Fruit fly (Drosophila melanogaster): ENCODE measurements around the gene Rtel1.

Gene Rtel1

DNA sequence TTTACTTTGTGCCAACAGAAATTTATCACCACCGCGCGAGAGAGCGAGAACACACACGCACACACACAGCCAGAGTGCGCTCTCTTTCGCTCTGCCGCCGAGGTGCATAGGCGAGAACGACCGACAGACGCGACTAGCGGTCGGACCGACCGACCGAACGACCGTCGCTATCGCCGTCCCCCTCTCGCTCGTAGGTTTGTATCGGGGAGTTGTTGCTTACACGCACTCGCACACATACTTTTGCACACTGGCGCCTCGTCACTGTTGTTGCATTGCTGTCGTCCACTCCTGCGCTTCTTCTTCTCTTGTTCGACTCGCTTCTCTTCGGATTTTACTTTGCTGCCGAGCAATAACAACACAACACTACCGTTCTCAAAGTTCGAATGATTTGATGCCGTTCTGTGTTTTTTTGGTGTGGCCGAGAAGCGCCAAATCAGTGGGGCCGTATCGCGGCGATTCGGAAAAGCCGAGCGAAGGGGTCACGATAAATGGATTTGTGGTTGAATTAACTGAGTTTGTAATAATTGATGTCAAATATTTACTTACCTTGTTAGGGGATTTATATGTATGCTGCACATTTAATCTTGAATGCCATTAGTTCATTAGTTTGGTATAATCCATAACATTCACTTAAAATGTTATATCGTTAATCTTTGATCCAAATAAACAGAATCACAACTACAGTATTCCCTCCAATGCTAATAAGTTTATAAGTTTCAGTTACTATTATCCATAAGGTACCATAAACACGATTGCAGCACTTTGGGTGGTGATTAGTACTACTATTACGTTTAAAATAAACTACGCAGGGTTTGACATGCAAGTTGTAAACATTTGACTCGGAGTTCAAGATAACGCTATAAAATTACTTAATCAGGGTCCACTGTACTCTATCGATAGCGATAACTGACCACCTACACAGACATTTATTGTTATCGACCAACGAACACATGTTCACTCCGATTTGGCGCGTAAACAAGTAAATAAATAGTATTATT is at the start of gene Rtel1, which contains the start of gene IntS6 (continued):
- peak; percentile 40 for TF ChIP-seq Sry-β (GFP tag; optimal IDR thresholded peaks at IDR 0.05)
- peak; percentile 87 for TF ChIP-seq CG31224 (GFP tag; IDR thresholded peaks at IDR 0.05)
- no peak for TF ChIP-seq HmgD (GFP tag; optimal IDR thresholded peaks at IDR 0.05)
- peak; percentile 96 for TF ChIP-seq CG12769 (tag; optimal IDR thresholded peaks at IDR 0.05)
- TF ChIP-seq fu2 (GFP tag; optimal IDR thresholded peaks at IDR 0.05) = peak; percentile 90
- peak; percentile 85 for TF ChIP-seq Atf-2 (GFP tag; optimal IDR thresholded peaks at IDR 0.05)
- peak; percentile 86 for TF ChIP-seq tap (tag; optimal IDR thresholded peaks at IDR 0.05)
- peak; percentile 51 for TF ChIP-seq trh (GFP tag; optimal IDR thresholded peaks at IDR 0.05)
- peak; percentile 96 for TF ChIP-seq CG1832 (GFP tag; optimal IDR thresholded peaks at IDR 0.05)
- peak; percentile 83 for TF ChIP-seq MTF-1 (GFP tag; optimal IDR thresholded peaks at IDR 0.05; ENCODE audit: borderline replicate concordance)
- peak; percentile 82 for TF ChIP-seq Sox100B (GFP tag; optimal IDR thresholded peaks at IDR 0.05)
- TF ChIP-seq CG18599 (GFP tag; optimal IDR thresholded peaks at IDR 0.05) = peak; percentile 90
- TF ChIP-seq CG10543 (GFP tag; optimal IDR thresholded peaks at IDR 0.05) = peak; percentile 90
- TF ChIP-seq az2 (GFP tag; optimal IDR thresholded peaks at IDR 0.05) = peak; percentile 87
- TF ChIP-seq schlank (tag; optimal IDR thresholded peaks at IDR 0.05) = peak; percentile 86
- peak; percentile 85 for TF ChIP-seq CG4404 (GFP tag; IDR thresholded peaks at IDR 0.05)
- TF ChIP-seq bcd (GFP tag; optimal IDR thresholded peaks at IDR 0.05) = peak; percentile 91
- TF ChIP-seq cg (GFP tag; optimal IDR thresholded peaks at IDR 0.05) = peak; percentile 98
- peak; percentile 84 for TF ChIP-seq wdn (GFP tag; IDR thresholded peaks at IDR 0.05)
- peak; percentile 85 for TF ChIP-seq CG32772 (GFP tag; IDR thresholded peaks at IDR 0.05)
- TF ChIP-seq CG2116 (GFP tag; optimal IDR thresholded peaks at IDR 0.05) = peak; percentile 52
- peak; percentile 91 for TF ChIP-seq gro (GFP tag; optimal IDR thresholded peaks at IDR 0.05)
- peak; percentile 89 for TF ChIP-seq Camta (GFP tag; optimal IDR thresholded peaks at IDR 0.05)
- peak; percentile 65 for TF ChIP-seq pzg (GFP tag; optimal IDR thresholded peaks at IDR 0.05)
- TF ChIP-seq gcm2 (GFP tag; optimal IDR thresholded peaks at IDR 0.05) = no peak
- TF ChIP-seq ase (GFP tag; IDR thresholded peaks at IDR 0.05) = peak; percentile 83
- peak; percentile 63; the same call in 1 of the 2 replicates for TF ChIP-seq CG42726 (GFP tag; IDR thresholded peaks at IDR 0.05; ENCODE audit: partially characterized antibody)
- TF ChIP-seq zfh2 (GFP tag; optimal IDR thresholded peaks at IDR 0.05) = peak; percentile 95
- TF ChIP-seq CG33557 (GFP tag; optimal IDR thresholded peaks at IDR 0.05) = peak; percentile 87
- TF ChIP-seq CG12744 (GFP tag; optimal IDR thresholded peaks at IDR 0.05) = peak; percentile 88
- no peak for TF ChIP-seq hth (optimal IDR thresholded peaks at IDR 0.05)
- TF ChIP-seq nom (GFP tag; optimal IDR thresholded peaks at IDR 0.05) = peak; percentile 67
- TF ChIP-seq CG14667 (GFP tag; IDR thresholded peaks at IDR 0.05) = peak; percentile 82
- peak; percentile 81 for TF ChIP-seq Myb (GFP tag; optimal IDR thresholded peaks at IDR 0.05)
- TF ChIP-seq CG8765 (GFP tag; IDR thresholded peaks at IDR 0.05) = peak; percentile 83
- TF ChIP-seq slp2 (GFP tag; optimal IDR thresholded peaks at IDR 0.05) = peak; percentile 82
- TF ChIP-seq CG16779 (GFP tag; IDR thresholded peaks at IDR 0.05) = peak; percentile 81
- TF ChIP-seq disco-r (GFP tag; optimal IDR thresholded peaks at IDR 0.05) = peak; percentile 89
- peak; percentile 61; the same call in 1 of the 2 replicates for TF ChIP-seq gt (GFP tag; IDR thresholded peaks at IDR 0.05)
- TF ChIP-seq CG34224 (GFP tag; IDR thresholded peaks at IDR 0.05; ENCODE audit: partially characterized antibody) = no peak
- TF ChIP-seq CG14860 (GFP tag; IDR thresholded peaks at IDR 0.05; ENCODE audit: partially characterized antibody) = no peak
- peak; percentile 94 for TF ChIP-seq Rfx (GFP tag; IDR thresholded peaks at IDR 0.05)
- no peak for TF ChIP-seq usp (GFP tag; optimal IDR thresholded peaks at IDR 0.05)
- TF ChIP-seq ab (GFP tag; optimal IDR thresholded peaks at IDR 0.05) = peak; percentile 75
- TF ChIP-seq crol (GFP tag; IDR thresholded peaks at IDR 0.05) = peak; percentile 65
- TF ChIP-seq HHEX (GFP tag; optimal IDR thresholded peaks at IDR 0.05) = peak; percentile 90
- TF ChIP-seq CG6854 (GFP tag; optimal IDR thresholded peaks at IDR 0.05) = peak; percentile 57
- peak; percentile 93 for TF ChIP-seq CG7786 (GFP tag; optimal IDR thresholded peaks at IDR 0.05)

All from whole organism, embryonic.